Worm (Caenorhabditis elegans) whole organism, L3 larva: ENCODE results near the gene lgmn-1.
A peak's percentile ranks its signal among the peaks of the same experiment; 100 is the strongest.

Source experiments
- R02D3.7 ChIP-seq: fragments of 150-350 bp; optimal IDR thresholded peaks from 2 replicates; lab custom pipeline; 2014; ENCODE audit warnings: missing biosample characterization, missing genetic modification characterization
- ZK546.5 ChIP-seq: sonication (generic microtip); optimal IDR thresholded peaks from 2 replicates; lab custom pipeline; 2017; ENCODE audit warnings: missing biosample characterization, missing genetic modification characterization
- aly-2 ChIP-seq: fragments of 150-350 bp; optimal IDR thresholded peaks from 2 replicates; lab custom pipeline; 2014; ENCODE audit warnings: missing biosample characterization, missing genetic modification characterization
- ceh-16 ChIP-seq: sonication (generic microtip); optimal IDR thresholded peaks from 2 replicates; lab custom pipeline; 2017; ENCODE audit warnings: missing biosample characterization, missing genetic modification characterization
- ceh-28 ChIP-seq: fragments of 150-350 bp; optimal IDR thresholded peaks from 2 replicates; lab custom pipeline; 2014; ENCODE audit warnings: missing biosample characterization, missing genetic modification reagents, missing genetic modification characterization
- ceh-82 ChIP-seq: fragments of 150-350 bp; optimal IDR thresholded peaks from 2 replicates; lab custom pipeline; 2014; ENCODE audit warnings: missing biosample characterization, missing genetic modification characterization
- ceh-9 ChIP-seq: sonication (generic microtip); optimal IDR thresholded peaks from 2 replicates; lab custom pipeline; 2018; ENCODE audit warnings: missing biosample characterization, missing genetic modification characterization
- daf-12 ChIP-seq: fragments of 150-350 bp; optimal IDR thresholded peaks from 2 replicates; lab custom pipeline; 2014; ENCODE audit warnings: missing biosample characterization, missing genetic modification reagents, missing genetic modification characterization
- elt-1 ChIP-seq: fragments of 150-350 bp; optimal IDR thresholded peaks from 2 replicates; lab custom pipeline; 2014; ENCODE audit warnings: missing biosample characterization, missing genetic modification characterization
- elt-2 ChIP-seq: sonication (generic microtip); optimal IDR thresholded peaks from 2 replicates; lab custom pipeline; 2016; ENCODE audit warnings: missing genetic modification reagents, mild to moderate bottlenecking, missing genetic modification characterization, missing compliant biosample characterization
- elt-3 ChIP-seq, 3 experiments: fragments of 150-350 bp in 1 of 3; sonication (generic microtip) in 2 of 3; optimal IDR thresholded peaks; 2 replicates in 2 of 3; 4 replicates in 1 of 3; lab custom pipeline; 2014 to 2017; ENCODE audit warnings: missing biosample characterization in 3 of 3, missing genetic modification characterization in 3 of 3
- fkh-10 ChIP-seq: sonication (generic microtip); optimal IDR thresholded peaks from 2 replicates; lab custom pipeline; 2017; ENCODE audit warnings: missing biosample characterization, missing genetic modification reagents, missing genetic modification characterization
- fkh-2 ChIP-seq: fragments of 150-350 bp; optimal IDR thresholded peaks from 2 replicates; lab custom pipeline; 2014; ENCODE audit warnings: missing biosample characterization, missing genetic modification reagents, missing genetic modification characterization
- fos-1 ChIP-seq: fragments of 150-350 bp; optimal IDR thresholded peaks from 2 replicates; lab custom pipeline; 2014; ENCODE audit warnings: missing biosample characterization, missing genetic modification characterization
- hmg-11 ChIP-seq: sonication (generic microtip); optimal IDR thresholded peaks from 2 replicates; lab custom pipeline; 2016; ENCODE audit warnings: missing genetic modification characterization, missing compliant biosample characterization
- jun-1 ChIP-seq: fragments of 150-350 bp; optimal IDR thresholded peaks from 2 replicates; lab custom pipeline; 2014; ENCODE audit warnings: missing biosample characterization, missing genetic modification reagents, missing genetic modification characterization
- lin-15B ChIP-seq: fragments of 150-350 bp; optimal IDR thresholded peaks from 2 replicates; lab custom pipeline; 2014; ENCODE audit warnings: missing biosample characterization, missing genetic modification characterization
- lin-39 ChIP-seq: fragments of 150-350 bp; optimal IDR thresholded peaks from 2 replicates; lab custom pipeline; 2018; ENCODE audit warnings: missing biosample characterization, missing genetic modification reagents, missing genetic modification characterization
- lsy-12 ChIP-seq: sonication (generic microtip); optimal IDR thresholded peaks from 2 replicates; lab custom pipeline; 2016; ENCODE audit warnings: mild to moderate bottlenecking, missing genetic modification characterization, missing compliant biosample characterization
- mdl-1 ChIP-seq: fragments of 150-350 bp; optimal IDR thresholded peaks from 2 replicates; lab custom pipeline; 2014; ENCODE audit warnings: missing biosample characterization, missing genetic modification characterization
- mml-1 ChIP-seq: fragments of 150-350 bp; sonication (generic microtip); optimal IDR thresholded peaks from 3 replicates; lab custom pipeline; 2014; ENCODE audit warnings: missing biosample characterization, missing genetic modification characterization
- nfya-1 ChIP-seq: sonication (generic microtip); optimal IDR thresholded peaks from 2 replicates; lab custom pipeline; 2017; ENCODE audit warnings: missing genetic modification characterization, mild to moderate bottlenecking, missing compliant biosample characterization, antibody characterized with exemption, moderate library complexity; ENCODE audit not compliant: insufficient read depth
- nhr-12 ChIP-seq: fragments of 150-350 bp; optimal IDR thresholded peaks from 2 replicates; lab custom pipeline; 2014; ENCODE audit warnings: missing biosample characterization, missing genetic modification characterization
- nhr-23 ChIP-seq: fragments of 150-350 bp; optimal IDR thresholded peaks from 2 replicates; lab custom pipeline; 2014; ENCODE audit warnings: missing biosample characterization, missing genetic modification reagents, missing genetic modification characterization
- nhr-237 ChIP-seq: fragments of 150-350 bp; optimal IDR thresholded peaks from 2 replicates; lab custom pipeline; 2014; ENCODE audit warnings: missing biosample characterization, missing genetic modification characterization
- nhr-25 ChIP-seq: sonication (generic microtip); optimal IDR thresholded peaks from 2 replicates; lab custom pipeline; 2017; ENCODE audit warnings: missing biosample characterization, missing genetic modification characterization
- nhr-28 ChIP-seq: fragments of 150-350 bp; optimal IDR thresholded peaks from 2 replicates; lab custom pipeline; 2014; ENCODE audit warnings: missing biosample characterization, missing genetic modification characterization
- nhr-43 ChIP-seq: sonication (generic microtip); optimal IDR thresholded peaks from 2 replicates; lab custom pipeline; 2016; ENCODE audit warnings: mild to moderate bottlenecking, missing genetic modification characterization, missing compliant biosample characterization; ENCODE audit not compliant: poor library complexity, severe bottlenecking
- nhr-67 ChIP-seq: fragments of 150-350 bp; optimal IDR thresholded peaks from 2 replicates; lab custom pipeline; 2014; ENCODE audit warnings: missing biosample characterization, missing genetic modification characterization
- nhr-77 ChIP-seq: fragments of 150-350 bp; optimal IDR thresholded peaks from 2 replicates; lab custom pipeline; 2014; ENCODE audit warnings: missing biosample characterization, missing genetic modification characterization
- pha-4 ChIP-seq: fragments of 150-350 bp; optimal IDR thresholded peaks from 2 replicates; lab custom pipeline; 2014; ENCODE audit warnings: missing biosample characterization, missing genetic modification reagents, missing genetic modification characterization
- pqm-1 ChIP-seq: fragments of 150-350 bp; optimal IDR thresholded peaks from 2 replicates; lab custom pipeline; 2017; ENCODE audit warnings: missing biosample characterization, missing genetic modification characterization, inconsistent platforms
- sea-2 ChIP-seq: fragments of 150-350 bp; sonication (generic microtip); optimal IDR thresholded peaks from 4 replicates; lab custom pipeline; 2014; ENCODE audit warnings: missing biosample characterization, missing genetic modification reagents, missing genetic modification characterization
- skn-1 ChIP-seq: fragments of 150-350 bp; optimal IDR thresholded peaks from 2 replicates; lab custom pipeline; 2014; ENCODE audit warnings: missing biosample characterization, missing genetic modification characterization
- snpc-4 ChIP-seq: fragments of 150-350 bp; optimal IDR thresholded peaks from 2 replicates; lab custom pipeline; 2014; ENCODE audit warnings: missing biosample characterization, missing genetic modification characterization
- tbx-2 ChIP-seq: sonication (generic microtip); optimal IDR thresholded peaks from 2 replicates; lab custom pipeline; 2016; ENCODE audit warnings: mild to moderate bottlenecking, missing genetic modification characterization, missing compliant biosample characterization
- unc-39 ChIP-seq: sonication (generic microtip); optimal IDR thresholded peaks from 4 replicates; lab custom pipeline; 2017; ENCODE audit warnings: missing biosample characterization, missing genetic modification characterization
- unc-62 ChIP-seq: fragments of 150-350 bp; sonication (generic microtip); optimal IDR thresholded peaks from 4 replicates; lab custom pipeline; 2014; ENCODE audit warnings: missing biosample characterization, missing genetic modification reagents, missing genetic modification characterization
- zag-1 ChIP-seq: fragments of 150-350 bp; optimal IDR thresholded peaks from 2 replicates; lab custom pipeline; 2014; ENCODE audit warnings: missing biosample characterization, missing genetic modification characterization
- ztf-11 ChIP-seq: fragments of 150-350 bp; optimal IDR thresholded peaks from 2 replicates; lab custom pipeline; 2014; ENCODE audit warnings: missing biosample characterization, missing genetic modification characterization

Gene lgmn-1

ce11 chrV:12526758-12527157 lies 13.9 kb downstream of the lgmn-1 start, which contains the start of gene F45D3.1:
Gene F45D3.1, plus strand, starts transcription at chrV:12527058.
- TF ChIP-seq unc-39 (tag; lab: Kevin White, UChicago) (no peak), pqm-1 (no peak), fkh-10 (GFP tag; lab: Kevin White, UChicago) (no peak), elt-2 (tag; lab: Kevin White, UChicago) (no peak), fkh-2 (tag; lab: Kevin White, UChicago) (no peak), fos-1 (tag; lab: Kevin White, UChicago) (no peak), ceh-9 (tag; lab: Kevin White, UChicago) (no peak), snpc-4 (no peak), nhr-67 (tag; lab: Kevin White, UChicago) (no peak), nhr-77 (tag; lab: Kevin White, UChicago) (no peak), tbx-2 (tag; lab: Kevin White, UChicago) (no peak), sea-2 (GFP tag; lab: Kevin White, UChicago) (no peak), ceh-28 (tag; lab: Kevin White, UChicago) (no peak), nhr-12 (tag; lab: Kevin White, UChicago) (no peak)
- TF ChIP-seq, all 47 proteins: peak for 0

DNA sequence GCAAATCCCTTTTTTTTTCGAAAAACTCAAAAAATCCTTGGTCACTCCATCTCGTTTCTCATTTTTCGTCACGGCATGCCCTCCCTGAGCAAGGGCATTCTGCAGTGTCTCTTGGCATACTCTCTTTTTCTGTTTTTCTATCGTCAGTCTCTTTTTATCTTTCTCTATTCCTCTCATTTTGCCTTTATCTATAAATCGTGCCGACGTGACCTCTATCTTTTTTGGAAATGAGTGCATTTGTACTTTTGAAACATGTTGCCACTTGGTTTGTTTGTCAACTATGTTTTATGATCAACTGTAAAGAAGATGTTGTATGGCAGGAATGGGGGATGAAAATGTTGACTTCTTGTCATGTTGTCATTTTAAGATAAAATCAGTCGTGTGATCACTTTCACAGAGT lies 16.1 kb downstream of the lgmn-1 start:
- TF ChIP-seq nhr-23 (tag; lab: Kevin White, UChicago) (peak; percentile 16), nhr-12 (tag; lab: Kevin White, UChicago) (no peak), unc-39 (tag; lab: Kevin White, UChicago) (no peak), nhr-28 (tag; lab: Kevin White, UChicago) (no peak), pqm-1 (peak; percentile 66), fos-1 (tag; lab: Kevin White, UChicago) (no peak), skn-1 (tag; lab: Kevin White, UChicago) (no peak), nfya-1 (peak; percentile 82), aly-2 (tag; lab: Kevin White, UChicago) (no peak), mdl-1 (tag; lab: Kevin White, UChicago) (peak; percentile 42), lin-15B (tag; lab: Kevin White, UChicago) (peak; percentile 12), pha-4 (tag; lab: Kevin White, UChicago) (peak; percentile 35), ceh-82 (tag; lab: Kevin White, UChicago) (no peak), R02D3.7 (tag; lab: Kevin White, UChicago) (peak; percentile 19), fkh-10 (GFP tag; lab: Kevin White, UChicago) (no peak), hmg-11 (tag; lab: Kevin White, UChicago) (peak; percentile 48), lin-39 (tag; lab: Kevin White, UChicago) (peak; percentile 17), sea-2 (GFP tag; lab: Kevin White, UChicago) (no peak), nhr-25 (tag; lab: Kevin White, UChicago) (peak; percentile 91), elt-3 (tag; optimal IDR thresholded peaks at IDR 0.05; lab: Kevin White, UChicago) (peak in 1 of 3 experiments; percentile 27), jun-1 (tag; lab: Kevin White, UChicago) (peak; percentile 44), nhr-77 (tag; lab: Kevin White, UChicago) (no peak), elt-1 (tag; lab: Kevin White, UChicago) (peak; percentile 57), unc-62 (GFP tag; lab: Kevin White, UChicago) (peak; percentile 84), ceh-28 (tag; lab: Kevin White, UChicago) (peak; percentile 15), tbx-2 (tag; lab: Kevin White, UChicago) (peak; percentile 8), lsy-12 (tag; lab: Kevin White, UChicago) (no peak), snpc-4 (peak; percentile 30), nhr-43 (tag; lab: Kevin White, UChicago) (no peak), elt-2 (tag; lab: Kevin White, UChicago) (peak; percentile 40), daf-12 (peak; percentile 92)

- TF ChIP-seq unc-62 (GFP tag; lab: Kevin White, UChicago) = peak; percentile 53
- TF ChIP-seq fkh-10 (GFP tag; lab: Kevin White, UChicago) = peak; percentile 84
- no peak for TF ChIP-seq ztf-11 (tag; lab: Kevin White, UChicago)
- no peak for TF ChIP-seq nhr-237 (tag; lab: Kevin White, UChicago)
- TF ChIP-seq snpc-4 = no peak
- TF ChIP-seq unc-39 (tag; lab: Kevin White, UChicago) = no peak
- TF ChIP-seq hmg-11 (tag; lab: Kevin White, UChicago) = peak; percentile 16
- peak; percentile 56 for TF ChIP-seq tbx-2 (tag; lab: Kevin White, UChicago)
- TF ChIP-seq sea-2 (GFP tag; lab: Kevin White, UChicago) = no peak
- no peak for TF ChIP-seq aly-2 (tag; lab: Kevin White, UChicago)
- peak; percentile 65 for TF ChIP-seq ceh-16 (tag; lab: Kevin White, UChicago)
- no peak for TF ChIP-seq lin-39 (tag; lab: Kevin White, UChicago)
- TF ChIP-seq elt-1 (tag; lab: Kevin White, UChicago) = peak; percentile 68
- TF ChIP-seq daf-12 = peak; percentile 27
- no peak for TF ChIP-seq mml-1
- TF ChIP-seq nhr-77 (tag; lab: Kevin White, UChicago) = no peak
- peak; percentile 33 for TF ChIP-seq nfya-1
- no peak for TF ChIP-seq mdl-1 (tag; lab: Kevin White, UChicago)
- peak; percentile 27 for TF ChIP-seq zag-1 (tag; lab: Kevin White, UChicago)
- TF ChIP-seq ceh-82 (tag; lab: Kevin White, UChicago) = no peak
- TF ChIP-seq pqm-1 = no peak
- no peak for TF ChIP-seq pha-4 (tag; lab: Kevin White, UChicago)
- no peak for TF ChIP-seq ZK546.5 (tag; lab: Kevin White, UChicago)
- TF ChIP-seq fkh-2 (tag; lab: Kevin White, UChicago) = no peak
- no peak for TF ChIP-seq ceh-28 (tag; lab: Kevin White, UChicago)
These were observed 17.3 kb downstream of the lgmn-1 start for ce11 chrV:12530129-12530528.
